Worm (Caenorhabditis elegans): ENCODE data around the gene gst-8.
A peak's percentile ranks its signal among the peaks of the same experiment; 100 is the strongest.

Gene gst-8

ce11 chrII:4851594-4852106 lies 31.9 kb upstream of the gst-8 start, which contains the start of gene dnj-9 (continued):
- TF ChIP-seq hlh-1 (tag; optimal IDR thresholded peaks at IDR 0.05) (peak; percentile 77), nhr-2 (tag; optimal IDR thresholded peaks at IDR 0.05) (no peak), ham-2 (GFP tag; optimal IDR thresholded peaks at IDR 0.05) (no peak), lin-32 (GFP tag; optimal IDR thresholded peaks at IDR 0.05) (no peak), ztf-11 (tag; optimal IDR thresholded peaks at IDR 0.05) (peak; percentile 9), nhr-237 (tag; optimal IDR thresholded peaks at IDR 0.05) (peak; percentile 87), lin-13 (tag; optimal IDR thresholded peaks at IDR 0.05) (peak; percentile 95), blmp-1 (tag; optimal IDR thresholded peaks at IDR 0.05) (peak; percentile 15)

- TF ChIP-seq zip-8 (tag; optimal IDR thresholded peaks at IDR 0.05): no peak
- no peak for TF ChIP-seq drap-1 (GFP tag; optimal IDR thresholded peaks at IDR 0.05)
- TF ChIP-seq mep-1 (tag; optimal IDR thresholded peaks at IDR 0.05): no peak
- no peak for TF ChIP-seq ztf-11 (tag; optimal IDR thresholded peaks at IDR 0.05)
- TF ChIP-seq nhr-2 (tag; optimal IDR thresholded peaks at IDR 0.05): no peak
- no peak for TF ChIP-seq nhr-76 (tag; optimal IDR thresholded peaks at IDR 0.05)
- TF ChIP-seq elt-1 (tag; optimal IDR thresholded peaks at IDR 0.05; ENCODE audit: borderline replicate concordance, insufficient read depth): no peak
- TF ChIP-seq blmp-1 (tag; optimal IDR thresholded peaks at IDR 0.05): no peak
Measured at ce11 chrII:4854761-4855160, 28.8 kb upstream of the gst-8 start.

ce11 chrII:4855489-4855888 lies 28.0 kb upstream of the gst-8 start:
- no peak for TF ChIP-seq pha-4 (tag; optimal IDR thresholded peaks at IDR 0.05)
- TF ChIP-seq unc-120 (tag; optimal IDR thresholded peaks at IDR 0.05; ENCODE audit: poor library complexity, severe bottlenecking): peak; percentile 5
- TF ChIP-seq sptf-1 (tag; optimal IDR thresholded peaks at IDR 0.05): no peak
- TF ChIP-seq nhr-2 (tag; optimal IDR thresholded peaks at IDR 0.05): no peak
- no peak for TF ChIP-seq unc-62 (GFP tag; optimal IDR thresholded peaks at IDR 0.05)
- TF ChIP-seq hlh-1 (tag; optimal IDR thresholded peaks at IDR 0.05): no peak

- TF ChIP-seq nhr-2 (tag; optimal IDR thresholded peaks at IDR 0.05): no peak
- TF ChIP-seq unc-120 (tag; optimal IDR thresholded peaks at IDR 0.05; ENCODE audit: poor library complexity, severe bottlenecking): no peak
- TF ChIP-seq zip-8 (tag; optimal IDR thresholded peaks at IDR 0.05): no peak
- peak; percentile 65 for TF ChIP-seq elt-1 (tag; optimal IDR thresholded peaks at IDR 0.05; ENCODE audit: borderline replicate concordance, insufficient read depth)
- TF ChIP-seq ces-1 (GFP tag; optimal IDR thresholded peaks at IDR 0.05): no peak
- TF ChIP-seq unc-39 (tag; optimal IDR thresholded peaks at IDR 0.05): no peak
- TF ChIP-seq drap-1 (GFP tag; optimal IDR thresholded peaks at IDR 0.05): no peak
Measured at ce11 chrII:4856113-4856512, 27.4 kb upstream of the gst-8 start.

- TF ChIP-seq nhr-28 (tag; optimal IDR thresholded peaks at IDR 0.05) (no peak), ceh-83 (GFP tag; optimal IDR thresholded peaks at IDR 0.05) (no peak), unc-39 (tag; optimal IDR thresholded peaks at IDR 0.05) (no peak), lsy-2 (tag; optimal IDR thresholded peaks at IDR 0.05) (no peak), ztf-11 (tag; optimal IDR thresholded peaks at IDR 0.05) (no peak), nhr-12 (tag; optimal IDR thresholded peaks at IDR 0.05) (no peak), zip-8 (tag; optimal IDR thresholded peaks at IDR 0.05) (no peak)
Measured at ce11 chrII:4857086-4857485, 26.4 kb upstream of the gst-8 start.

- no peak for TF ChIP-seq lin-13 (tag; optimal IDR thresholded peaks at IDR 0.05)
- no peak for TF ChIP-seq ceh-83 (GFP tag; optimal IDR thresholded peaks at IDR 0.05)
- no peak for TF ChIP-seq nhr-237 (tag; optimal IDR thresholded peaks at IDR 0.05)
- no peak for TF ChIP-seq elt-1 (tag; optimal IDR thresholded peaks at IDR 0.05; ENCODE audit: borderline replicate concordance, insufficient read depth)
- no peak for TF ChIP-seq ztf-11 (tag; optimal IDR thresholded peaks at IDR 0.05)
- TF ChIP-seq cnd-1 (tag; optimal IDR thresholded peaks at IDR 0.05): no peak
- no peak for TF ChIP-seq flh-1 (GFP tag; optimal IDR thresholded peaks at IDR 0.05)
- TF ChIP-seq lin-32 (GFP tag; optimal IDR thresholded peaks at IDR 0.05): no peak
- no peak for TF ChIP-seq unc-62 (GFP tag; optimal IDR thresholded peaks at IDR 0.05)
- no peak for TF ChIP-seq ces-1 (GFP tag; optimal IDR thresholded peaks at IDR 0.05)
- no peak for TF ChIP-seq unc-120 (tag; optimal IDR thresholded peaks at IDR 0.05; ENCODE audit: poor library complexity, severe bottlenecking)
- TF ChIP-seq M03D4.4 (tag; optimal IDR thresholded peaks at IDR 0.05): no peak
- no peak for TF ChIP-seq mab-5 (tag; optimal IDR thresholded peaks at IDR 0.05)
- no peak for TF ChIP-seq elt-3 (tag; optimal IDR thresholded peaks at IDR 0.05)
- TF ChIP-seq blmp-1 (tag; optimal IDR thresholded peaks at IDR 0.05): no peak
- no peak for TF ChIP-seq drap-1 (GFP tag; optimal IDR thresholded peaks at IDR 0.05)
- TF ChIP-seq pha-4 (tag; optimal IDR thresholded peaks at IDR 0.05): no peak
- no peak for TF ChIP-seq snpc-4 (tag; optimal IDR thresholded peaks at IDR 0.05)
- TF ChIP-seq bed-3 (GFP tag; optimal IDR thresholded peaks at IDR 0.05): no peak
- TF ChIP-seq ham-2 (GFP tag; optimal IDR thresholded peaks at IDR 0.05): no peak
Measured at ce11 chrII:4857873-4858364, 25.6 kb upstream of the gst-8 start, which contains the start of gene F11G11.5. Gene F11G11.5, plus strand, starts transcription at chrII:4857923.
